Fruit fly (Drosophila melanogaster) S2 (cell line): ENCODE measurements around the gene fne.

ENCODE experiments used
- CG8478 ChIP-seq: fragments of >200 bp; optimal IDR thresholded peaks from 2 replicates; lab custom pipeline; 2018
- CTCF ChIP-seq, 2 experiments: fragments of >200 bp; optimal IDR thresholded peaks; 2 replicates each; lab custom pipeline; 2018

The fne gene

DNA sequence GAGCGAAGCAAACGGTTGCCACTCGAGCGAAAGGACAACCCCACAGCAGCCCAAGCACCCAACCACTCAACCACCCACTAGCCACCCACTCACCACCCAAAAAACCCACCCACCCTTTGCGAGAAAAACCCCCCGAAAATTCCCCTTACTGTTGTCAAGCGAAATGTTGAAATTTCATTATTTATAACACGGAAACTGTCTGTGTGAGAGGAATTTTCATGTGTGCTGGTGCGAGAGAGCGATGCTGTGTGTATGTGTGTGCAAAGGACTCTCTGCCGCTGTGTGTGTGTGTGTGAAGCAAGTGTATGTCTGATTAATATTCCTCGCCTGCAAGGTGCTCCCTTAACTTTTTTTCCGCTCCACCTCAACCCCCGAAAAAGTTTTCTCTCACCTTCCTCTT is 12.5 kb downstream of the fne start:
- TF ChIP-seq CG8478 (lab: Kevin White, UChicago) (no peak), CTCF (optimal IDR thresholded peaks at IDR 0.05; lab: Kevin White, UChicago) (no peak)

- no peak for TF ChIP-seq CG8478 (lab: Kevin White, UChicago)
- peak; percentile 31 to 59 for TF ChIP-seq CTCF (optimal IDR thresholded peaks at IDR 0.05; lab: Kevin White, UChicago)
Measured at dm6 chrX:12937825-12938520, 20.7 kb downstream of the fne start.

dm6 chrX:12939021-12939420 is 21.7 kb downstream of the fne start:
- TF ChIP-seq CTCF (optimal IDR thresholded peaks at IDR 0.05; lab: Kevin White, UChicago), result no peak
- TF ChIP-seq CG8478 (lab: Kevin White, UChicago), result no peak

DNA sequence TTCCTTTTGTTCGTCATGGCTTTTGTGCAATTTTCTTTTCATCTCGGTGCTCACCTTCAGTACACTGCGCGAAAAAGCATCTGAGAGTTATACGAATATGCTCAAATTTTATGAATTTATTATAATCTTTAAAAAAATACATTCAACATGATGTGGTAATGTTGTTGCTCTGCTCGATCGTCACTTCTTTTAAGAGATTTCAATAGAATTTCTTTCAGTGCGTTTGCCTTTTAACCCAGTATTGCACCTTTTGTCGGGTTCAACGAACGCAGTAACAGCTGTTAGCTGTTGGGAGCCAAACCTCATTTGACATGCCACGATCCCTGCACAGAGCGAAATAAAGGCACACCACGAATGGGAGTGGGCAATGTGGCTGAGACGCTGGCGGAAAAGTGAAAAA is 22.7 kb downstream of the fne start:
- no peak for TF ChIP-seq CTCF (optimal IDR thresholded peaks at IDR 0.05; lab: Kevin White, UChicago)
- TF ChIP-seq CG8478 (lab: Kevin White, UChicago), result no peak

DNA sequence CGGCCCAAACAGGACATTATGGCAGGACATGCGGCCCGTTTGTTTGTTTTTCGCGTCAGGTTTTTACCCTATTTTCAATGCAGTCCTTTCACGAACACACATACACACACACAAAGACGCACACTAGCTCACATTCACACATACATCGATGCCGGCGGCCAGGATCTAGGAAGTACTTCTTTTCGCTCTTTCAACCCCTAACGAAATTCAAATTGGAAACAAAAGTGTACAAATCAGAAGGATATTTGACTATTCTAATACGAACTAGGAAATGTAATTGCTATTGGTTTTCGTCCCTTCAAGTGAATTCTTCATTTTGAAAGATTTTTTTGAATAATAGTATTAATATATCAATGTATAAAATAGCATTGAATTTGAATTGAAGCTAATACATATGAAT is 23.1 kb downstream of the fne start:
- no peak for TF ChIP-seq CG8478 (lab: Kevin White, UChicago)
- no peak for TF ChIP-seq CTCF (optimal IDR thresholded peaks at IDR 0.05; lab: Kevin White, UChicago)

- TF ChIP-seq CG8478 (lab: Kevin White, UChicago) (no peak), CTCF (optimal IDR thresholded peaks at IDR 0.05; lab: Kevin White, UChicago) (no peak)
Measured at dm6 chrX:12947670-12948069, 30.4 kb downstream of the fne start.

dm6 chrX:12957412-12957895 is 40.2 kb downstream of the fne start, which contains the start of gene hec:
TSS of gene hec (minus strand) at chrX:12957462.
- TF ChIP-seq CTCF (optimal IDR thresholded peaks at IDR 0.05; lab: Kevin White, UChicago) (no peak), CG8478 (lab: Kevin White, UChicago) (no peak)

dm6 chrX:12958920-12959319 is 41.6 kb downstream of the fne start, which contains the start of gene CG32642:
TSS of gene CG32642 (plus strand) at chrX:12959220.
- TF ChIP-seq CTCF (optimal IDR thresholded peaks at IDR 0.05; lab: Kevin White, UChicago) (no peak), CG8478 (lab: Kevin White, UChicago) (no peak)

dm6 chrX:12967296-12967938 is 50.1 kb downstream of the fne start, which contains the start of gene Mur11Da:
TSS of gene Mur11Da (plus strand) at chrX:12967888.
- TF ChIP-seq CG8478 (lab: Kevin White, UChicago) (no peak), CTCF (optimal IDR thresholded peaks at IDR 0.05; lab: Kevin White, UChicago) (no peak)

DNA sequence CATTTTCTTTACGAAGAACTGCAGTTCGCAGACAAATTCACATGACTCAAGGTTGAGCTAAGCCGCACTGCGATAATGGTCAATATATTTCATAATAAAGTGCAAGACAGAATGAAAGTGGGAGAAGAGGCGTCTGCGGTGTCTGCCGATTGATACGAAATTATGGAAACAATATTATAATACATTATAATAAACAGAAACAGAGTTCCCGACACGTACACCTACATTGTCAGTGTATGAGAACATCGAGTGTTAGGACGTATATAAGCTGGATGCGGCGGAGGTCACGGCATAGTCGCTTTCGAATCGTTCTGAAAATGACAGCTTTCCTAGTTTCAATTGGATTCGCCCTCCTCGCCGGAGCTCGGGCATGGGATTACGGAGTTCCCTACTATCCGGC is 53.1 kb downstream of the fne start, which contains the start of gene CG15721:
Gene CG15721, plus strand, starts transcription at position 301 of the 400 bp plus-strand sequence.
- TF ChIP-seq CTCF (optimal IDR thresholded peaks at IDR 0.05; lab: Kevin White, UChicago), result no peak
- no peak for TF ChIP-seq CG8478 (lab: Kevin White, UChicago)

DNA sequence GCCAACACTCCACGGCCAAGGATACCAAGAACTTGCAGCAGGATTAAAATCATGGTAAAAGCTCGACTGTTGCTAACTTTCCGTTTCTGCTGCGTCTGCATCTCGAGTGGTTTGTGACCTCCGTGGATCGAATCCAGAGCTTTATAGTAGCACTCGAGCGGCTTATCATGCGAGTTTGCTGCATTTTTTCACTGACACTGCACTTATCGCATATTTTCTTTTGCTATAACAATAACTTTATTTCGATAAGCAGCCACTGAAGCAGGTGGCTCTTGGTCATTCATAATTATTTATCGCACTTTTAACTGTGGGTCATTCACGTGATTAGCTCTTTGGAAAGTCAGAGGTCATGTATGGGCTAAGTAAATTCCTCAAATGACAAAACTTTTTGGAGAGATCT is 58.9 kb downstream of the fne start, which contains the start of gene CG12716:
Gene CG12716, minus strand, starts transcription at position 101 of the 400 bp plus-strand sequence.
- TF ChIP-seq CG8478 (lab: Kevin White, UChicago) (no peak), CTCF (optimal IDR thresholded peaks at IDR 0.05; lab: Kevin White, UChicago) (no peak)

dm6 chrX:12984224-12984623 is 66.9 kb downstream of the fne start, which contains the start of gene CG32643:
TSS of gene CG32643 (plus strand) at chrX:12984524.
- no peak for TF ChIP-seq CG8478 (lab: Kevin White, UChicago)
- TF ChIP-seq CTCF (optimal IDR thresholded peaks at IDR 0.05; lab: Kevin White, UChicago), result no peak

DNA sequence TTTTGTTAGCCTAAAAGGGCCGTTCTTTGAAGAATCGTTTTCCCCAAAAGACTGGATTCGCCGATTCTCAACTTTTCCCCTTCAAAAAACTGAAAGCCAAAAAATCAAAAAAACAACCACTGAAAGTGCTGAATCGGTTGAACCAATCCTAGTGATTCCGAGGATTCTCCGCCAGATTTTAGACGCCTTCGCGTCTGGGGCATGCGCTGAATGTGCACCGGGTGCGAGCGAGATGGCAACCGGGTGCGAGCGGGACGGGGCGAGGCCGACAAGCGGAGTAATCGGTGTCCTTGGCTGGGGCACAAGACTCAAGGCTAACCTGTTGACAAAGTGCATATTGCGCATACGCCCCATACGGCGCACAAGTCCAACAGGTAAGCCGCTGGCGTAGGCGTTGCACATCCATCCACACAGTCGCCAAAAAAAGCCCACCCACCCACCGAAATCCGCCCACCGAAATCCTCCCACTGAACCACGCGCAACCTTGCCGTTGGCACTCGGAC is 69.7 kb downstream of the fne start:
- TF ChIP-seq CTCF (optimal IDR thresholded peaks at IDR 0.05; lab: Kevin White, UChicago) (no peak), CG8478 (lab: Kevin White, UChicago) (no peak)

- no peak for TF ChIP-seq CG8478 (lab: Kevin White, UChicago)
- no peak for TF ChIP-seq CTCF (optimal IDR thresholded peaks at IDR 0.05; lab: Kevin White, UChicago)
Measured at dm6 chrX:12988025-12988801, 70.9 kb downstream of the fne start, which contains the start of gene rsh. TSS of gene rsh (plus strand) at chrX:12988615.
